Worm (Caenorhabditis elegans) whole organism, mixed stage, embryonic: ENCODE measurements around the gene clec-266.

ENCODE experiments used
- M03D4.4 ChIP-seq: sonication (generic microtip); optimal IDR thresholded peaks from 2 replicates; lab custom pipeline; 2017; ENCODE audit warnings: mild to moderate bottlenecking, missing genetic modification characterization, missing compliant biosample characterization
- bed-3 ChIP-seq: fragments of 200-800 bp; sonication (Bioruptor generic); optimal IDR thresholded peaks from 3 replicates; lab custom pipeline; 2018; ENCODE audit warnings: mild to moderate bottlenecking, missing genetic modification characterization, moderate library complexity, missing compliant biosample characterization
- blmp-1 ChIP-seq: fragments of 150-350 bp; optimal IDR thresholded peaks from 2 replicates; lab custom pipeline; 2014; ENCODE audit warnings: missing biosample characterization, missing genetic modification characterization
- ceh-39 ChIP-seq: fragments of 150-350 bp; optimal IDR thresholded peaks from 2 replicates; lab custom pipeline; 2014; ENCODE audit warnings: missing biosample characterization, missing genetic modification characterization
- ceh-43 ChIP-seq: fragments of 200-800 bp; sonication (Bioruptor generic); optimal IDR thresholded peaks from 2 replicates; lab custom pipeline; 2018; ENCODE audit warnings: mild to moderate bottlenecking, missing genetic modification characterization, moderate library complexity, missing compliant biosample characterization
- ceh-83 ChIP-seq: fragments of 200-800 bp; sonication (Bioruptor generic); optimal IDR thresholded peaks from 2 replicates; lab custom pipeline; 2018; ENCODE audit warnings: mild to moderate bottlenecking, missing genetic modification characterization, missing compliant biosample characterization
- ces-1 ChIP-seq: fragments of 150-350 bp; optimal IDR thresholded peaks from 2 replicates; lab custom pipeline; 2014; ENCODE audit warnings: missing biosample characterization, missing genetic modification reagents, missing genetic modification characterization
- cnd-1 ChIP-seq: fragments of 200-800 bp; sonication (Bioruptor generic); optimal IDR thresholded peaks from 2 replicates; lab custom pipeline; 2018; ENCODE audit warnings: mild to moderate bottlenecking, missing genetic modification characterization, missing compliant biosample characterization
- drap-1 ChIP-seq: fragments of 200-800 bp; sonication (Bioruptor generic); optimal IDR thresholded peaks from 3 replicates; lab custom pipeline; 2018; ENCODE audit warnings: mild to moderate bottlenecking, missing genetic modification characterization, missing compliant biosample characterization
- elt-1 ChIP-seq: sonication (generic microtip); optimal IDR thresholded peaks from 2 replicates; lab custom pipeline; 2017; ENCODE audit warnings: missing genetic modification characterization, mild to moderate bottlenecking, missing compliant biosample characterization, antibody characterized with exemption, moderate library complexity, borderline replicate concordance; ENCODE audit not compliant: insufficient read depth
- elt-3 ChIP-seq: fragments of 150-350 bp; optimal IDR thresholded peaks from 2 replicates; lab custom pipeline; 2014; ENCODE audit warnings: missing biosample characterization, missing genetic modification characterization
- flh-1 ChIP-seq: fragments of 200-800 bp; sonication (Bioruptor generic); optimal IDR thresholded peaks from 2 replicates; lab custom pipeline; 2018; ENCODE audit warnings: mild to moderate bottlenecking, missing genetic modification characterization, moderate library complexity, missing compliant biosample characterization
- ham-2 ChIP-seq: fragments of 200-800 bp; sonication (Bioruptor generic); optimal IDR thresholded peaks from 2 replicates; lab custom pipeline; 2018; ENCODE audit warnings: mild to moderate bottlenecking, missing genetic modification characterization, missing compliant biosample characterization
- hlh-1 ChIP-seq: fragments of 150-350 bp; optimal IDR thresholded peaks from 2 replicates; lab custom pipeline; 2014; ENCODE audit warnings: missing biosample characterization, missing genetic modification reagents, missing genetic modification characterization
- lin-13 ChIP-seq: fragments of 150-350 bp; optimal IDR thresholded peaks from 2 replicates; lab custom pipeline; 2014; ENCODE audit warnings: missing biosample characterization, missing genetic modification characterization
- lin-32 ChIP-seq: fragments of 200-800 bp; sonication (Bioruptor generic); optimal IDR thresholded peaks from 2 replicates; lab custom pipeline; 2018; ENCODE audit warnings: mild to moderate bottlenecking, missing genetic modification characterization, missing compliant biosample characterization
- lsy-2 ChIP-seq: fragments of 150-350 bp; optimal IDR thresholded peaks from 2 replicates; lab custom pipeline; 2014; ENCODE audit warnings: missing biosample characterization, missing genetic modification characterization
- mab-5 ChIP-seq: fragments of 150-350 bp; optimal IDR thresholded peaks from 2 replicates; lab custom pipeline; 2014; ENCODE audit warnings: missing biosample characterization, missing genetic modification characterization
- mep-1 ChIP-seq: fragments of 150-350 bp; optimal IDR thresholded peaks from 2 replicates; lab custom pipeline; 2017; ENCODE audit warnings: missing biosample characterization, missing genetic modification reagents, missing genetic modification characterization, inconsistent platforms
- mls-2 ChIP-seq: sonication (generic microtip); optimal IDR thresholded peaks from 2 replicates; lab custom pipeline; 2016; ENCODE audit warnings: mild to moderate bottlenecking, missing genetic modification characterization, moderate library complexity, missing compliant biosample characterization
- nhr-12 ChIP-seq: fragments of 150-350 bp; optimal IDR thresholded peaks from 2 replicates; lab custom pipeline; 2014; ENCODE audit warnings: missing biosample characterization, missing genetic modification characterization
- nhr-2 ChIP-seq: fragments of 150-350 bp; optimal IDR thresholded peaks from 2 replicates; lab custom pipeline; 2014; ENCODE audit warnings: missing biosample characterization, missing genetic modification characterization
- nhr-237 ChIP-seq: fragments of 150-350 bp; optimal IDR thresholded peaks from 2 replicates; lab custom pipeline; 2014; ENCODE audit warnings: missing biosample characterization, missing genetic modification characterization
- nhr-28 ChIP-seq: fragments of 150-350 bp; optimal IDR thresholded peaks from 2 replicates; lab custom pipeline; 2014; ENCODE audit warnings: missing biosample characterization, missing genetic modification characterization
- nhr-76 ChIP-seq: sonication (generic microtip); optimal IDR thresholded peaks from 2 replicates; lab custom pipeline; 2017; ENCODE audit warnings: missing biosample characterization, missing genetic modification characterization
- pha-4 ChIP-seq: fragments of 150-350 bp; optimal IDR thresholded peaks from 2 replicates; lab custom pipeline; 2018; ENCODE audit warnings: missing biosample characterization, missing genetic modification reagents, missing genetic modification characterization
- sem-2 ChIP-seq: fragments of 200-800 bp; sonication (Bioruptor generic); optimal IDR thresholded peaks from 2 replicates; lab custom pipeline; 2018; ENCODE audit warnings: mild to moderate bottlenecking, missing genetic modification characterization, missing compliant biosample characterization
- snpc-4 ChIP-seq: fragments of 150-350 bp; optimal IDR thresholded peaks from 2 replicates; lab custom pipeline; 2014; ENCODE audit warnings: missing biosample characterization, missing genetic modification characterization
- sptf-1 ChIP-seq: sonication (generic microtip); optimal IDR thresholded peaks from 2 replicates; lab custom pipeline; 2017; ENCODE audit warnings: mild to moderate bottlenecking, missing genetic modification characterization, moderate library complexity, missing compliant biosample characterization
- tbx-8 ChIP-seq: fragments of 200-800 bp; sonication (Bioruptor generic); optimal IDR thresholded peaks from 2 replicates; lab custom pipeline; 2018; ENCODE audit warnings: mild to moderate bottlenecking, missing genetic modification characterization, moderate library complexity, missing compliant biosample characterization
- unc-120 ChIP-seq: sonication (generic microtip); optimal IDR thresholded peaks from 2 replicates; lab custom pipeline; 2017; ENCODE audit warnings: missing genetic modification characterization, missing compliant biosample characterization; ENCODE audit not compliant: poor library complexity, severe bottlenecking
- unc-39 ChIP-seq: fragments of 150-350 bp; optimal IDR thresholded peaks from 2 replicates; lab custom pipeline; 2014; ENCODE audit warnings: missing biosample characterization, missing genetic modification characterization
- unc-62 ChIP-seq: fragments of 150-350 bp; optimal IDR thresholded peaks from 2 replicates; lab custom pipeline; 2014; ENCODE audit warnings: missing biosample characterization, missing genetic modification reagents, missing genetic modification characterization
- zip-8 ChIP-seq: fragments of 150-350 bp; optimal IDR thresholded peaks from 2 replicates; lab custom pipeline; 2014; ENCODE audit warnings: missing biosample characterization, missing genetic modification characterization
- ztf-11 ChIP-seq: fragments of 150-350 bp; optimal IDR thresholded peaks from 2 replicates; lab custom pipeline; 2014; ENCODE audit warnings: missing biosample characterization, missing genetic modification characterization

clec-266 gene

DNA sequence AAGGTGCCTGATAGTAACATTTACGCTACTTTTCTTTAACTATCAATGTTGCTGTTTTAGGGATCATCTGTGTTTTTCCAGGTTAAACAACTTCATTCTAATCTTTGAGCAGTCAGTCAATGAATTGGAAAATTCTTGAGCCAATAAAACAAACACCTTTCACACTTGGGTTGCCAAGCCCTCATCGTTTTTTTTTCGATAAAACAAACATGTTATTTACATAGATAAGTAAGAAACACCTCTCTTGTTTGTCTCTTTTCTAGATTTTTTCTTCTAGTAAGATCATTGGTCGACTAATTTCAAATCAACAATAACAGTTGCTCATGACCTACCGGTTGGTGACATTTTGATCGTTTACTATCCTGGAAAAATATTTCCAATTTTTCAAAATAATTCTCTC, 20.7 kb downstream of the clec-266 start:
- TF ChIP-seq nhr-12 (no peak), ces-1 (GFP tag; lab: Kevin White, UChicago) (no peak), nhr-76 (tag; lab: Kevin White, UChicago) (no peak), snpc-4 (tag; lab: Kevin White, UChicago) (no peak), ham-2 (GFP tag; lab: Kevin White, UChicago) (no peak), tbx-8 (GFP tag; lab: Kevin White, UChicago) (no peak), ceh-39 (tag; lab: Kevin White, UChicago) (no peak), sptf-1 (tag; lab: Kevin White, UChicago) (no peak), nhr-237 (tag; lab: Kevin White, UChicago) (no peak), mep-1 (no peak), flh-1 (GFP tag; lab: Kevin White, UChicago) (no peak), pha-4 (tag; lab: Kevin White, UChicago) (no peak), unc-39 (tag; lab: Kevin White, UChicago) (no peak), hlh-1 (tag; lab: Kevin White, UChicago) (no peak), lin-32 (GFP tag; lab: Kevin White, UChicago) (no peak), ceh-83 (no peak)

DNA sequence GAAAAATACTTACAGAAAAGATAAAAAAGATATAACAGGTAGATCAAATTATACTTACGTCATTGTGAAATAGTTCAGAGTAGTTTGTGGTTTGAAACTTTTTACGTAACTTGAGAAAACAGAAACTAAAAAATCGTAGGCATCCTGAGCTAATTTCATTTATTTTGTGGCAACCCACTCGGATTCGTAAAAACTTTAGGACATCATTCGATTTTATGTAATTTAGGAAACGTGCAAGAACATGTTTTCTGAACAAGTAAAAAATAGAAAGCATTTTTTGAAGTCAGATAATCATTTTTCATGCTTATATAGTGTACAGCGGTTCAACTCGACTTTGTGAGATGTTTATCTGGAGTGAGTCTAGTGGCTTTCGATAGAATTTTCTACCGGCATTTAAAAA, 24.0 kb downstream of the clec-266 start, which contains the start of gene hic-1:
Gene hic-1 (minus strand): TSS at position 101 of the 400 bp plus-strand sequence.
- no peak for TF ChIP-seq nhr-2 (tag; lab: Kevin White, UChicago)
- no peak for TF ChIP-seq ham-2 (GFP tag; lab: Kevin White, UChicago)
- no peak for TF ChIP-seq hlh-1 (tag; lab: Kevin White, UChicago)
- TF ChIP-seq, all 35 proteins: peak for 0

DNA sequence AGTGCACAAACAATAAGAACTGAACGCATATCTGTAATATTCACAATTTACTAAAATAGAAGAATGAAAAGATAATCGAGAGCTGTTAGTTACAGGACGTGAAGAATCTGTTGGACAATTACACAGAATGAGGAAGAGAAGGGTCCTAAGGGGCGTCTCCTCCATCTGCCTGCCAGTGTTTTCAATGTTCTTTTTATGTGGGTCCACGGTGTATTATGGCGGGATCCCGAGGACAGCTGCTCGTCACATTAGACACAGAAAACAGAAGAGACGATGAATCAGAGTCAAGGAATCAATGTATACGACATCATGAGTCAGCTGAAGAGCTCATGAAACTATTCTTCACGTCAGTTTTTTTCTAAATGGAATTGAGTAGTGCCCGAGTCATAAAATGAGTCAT, 25.6 kb downstream of the clec-266 start, which contains the start of gene ttr-6:
Gene ttr-6 (minus strand): TSS at position 33 of the 400 bp plus-strand sequence.
- TF ChIP-seq nhr-237 (tag; lab: Kevin White, UChicago) (no peak), unc-120 (tag; lab: Kevin White, UChicago) (peak; percentile 68), hlh-1 (tag; lab: Kevin White, UChicago) (peak; percentile 97), blmp-1 (no peak), drap-1 (GFP tag; lab: Kevin White, UChicago) (no peak), mls-2 (no peak), unc-62 (GFP tag; lab: Kevin White, UChicago) (peak; percentile 56), ztf-11 (tag; lab: Kevin White, UChicago) (no peak)

DNA sequence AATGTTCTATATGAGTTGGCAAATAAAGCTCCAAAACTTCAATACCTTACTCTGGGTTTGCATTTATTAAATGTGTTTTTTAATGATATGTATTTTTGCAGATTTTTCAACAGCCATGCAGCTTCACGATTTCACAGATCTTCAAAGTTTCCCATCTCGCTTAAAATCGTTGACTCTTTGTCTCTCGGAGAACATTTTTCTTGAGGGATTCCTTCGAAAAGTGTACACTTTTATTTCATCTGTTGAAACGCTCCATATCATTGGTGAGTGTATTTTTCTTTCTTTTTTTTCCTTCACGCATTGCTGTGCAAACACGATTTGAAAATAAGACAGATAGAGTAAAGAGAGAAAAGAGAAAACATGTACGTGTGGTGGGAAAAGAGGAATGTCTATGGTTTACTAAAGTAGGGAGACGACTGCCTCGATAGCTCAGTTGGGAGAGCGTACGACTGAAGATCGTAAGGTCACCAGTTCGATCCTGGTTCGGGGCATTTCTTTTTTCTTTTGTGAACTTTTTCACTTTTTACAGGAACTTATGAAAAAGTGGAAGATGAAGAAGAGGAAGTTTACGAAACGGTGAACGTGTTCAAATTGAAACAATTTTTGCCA, 29.4 kb downstream of the clec-266 start:
- TF ChIP-seq nhr-237 (tag; lab: Kevin White, UChicago) (peak; percentile 43), hlh-1 (tag; lab: Kevin White, UChicago) (peak; percentile 55), sptf-1 (tag; lab: Kevin White, UChicago) (peak; percentile 94), M03D4.4 (tag; lab: Kevin White, UChicago) (no peak), nhr-12 (no peak), tbx-8 (GFP tag; lab: Kevin White, UChicago) (peak; percentile 76), flh-1 (GFP tag; lab: Kevin White, UChicago) (peak; percentile 57), sem-2 (GFP tag; lab: Kevin White, UChicago) (peak; percentile 78), lsy-2 (peak; percentile 28), lin-32 (GFP tag; lab: Kevin White, UChicago) (peak; percentile 80), zip-8 (tag; lab: Kevin White, UChicago) (no peak), unc-120 (tag; lab: Kevin White, UChicago) (peak; percentile 87), ham-2 (GFP tag; lab: Kevin White, UChicago) (peak; percentile 76), drap-1 (GFP tag; lab: Kevin White, UChicago) (peak; percentile 91), unc-62 (GFP tag; lab: Kevin White, UChicago) (peak; percentile 54), nhr-76 (tag; lab: Kevin White, UChicago) (no peak), cnd-1 (tag; lab: Kevin White, UChicago) (peak; percentile 86), unc-39 (tag; lab: Kevin White, UChicago) (peak; percentile 19), ceh-43 (GFP tag; lab: Kevin White, UChicago) (peak; percentile 74), ces-1 (GFP tag; lab: Kevin White, UChicago) (peak; percentile 52), elt-1 (no peak), nhr-2 (tag; lab: Kevin White, UChicago) (no peak), blmp-1 (peak; percentile 17), nhr-28 (peak; percentile 43), lin-13 (tag; lab: Kevin White, UChicago) (no peak), mep-1 (peak; percentile 43), pha-4 (tag; lab: Kevin White, UChicago) (peak; percentile 12), elt-3 (tag; lab: Kevin White, UChicago) (no peak), ceh-39 (tag; lab: Kevin White, UChicago) (peak; percentile 13), ceh-83 (peak; percentile 93), mls-2 (peak; percentile 95), mab-5 (tag; lab: Kevin White, UChicago) (no peak), ztf-11 (tag; lab: Kevin White, UChicago) (no peak), bed-3 (GFP tag; lab: Kevin White, UChicago) (peak; percentile 84), snpc-4 (tag; lab: Kevin White, UChicago) (no peak)
